Fruit fly (Drosophila melanogaster) whole organism, adult: ENCODE results near the gene CG7567.

Experiments
- CG11617 ChIP-seq: fragments of 200-800 bp; sonication (Bioruptor generic); optimal IDR thresholded peaks from 2 replicates; lab custom pipeline; 2017; ENCODE audit warnings: mild to moderate bottlenecking, missing biosample characterization, missing genetic modification reagents, missing genetic modification characterization
- CG5204 ChIP-seq: fragments of 200-800 bp; sonication (Bioruptor generic); optimal IDR thresholded peaks from 2 replicates; lab custom pipeline; 2016; ENCODE audit warnings: missing biosample characterization, missing genetic modification characterization
- CG7101 ChIP-seq: fragments of 200-800 bp; sonication (Bioruptor generic); optimal IDR thresholded peaks from 2 replicates; lab custom pipeline; 2018; ENCODE audit warnings: missing biosample characterization, mild to moderate bottlenecking, missing genetic modification characterization, moderate library complexity
- kay ChIP-seq: fragments of 200-800 bp; sonication (Bioruptor generic); peaks from one replicate; lab custom pipeline; 2016; ENCODE audit warnings: missing biosample characterization, missing genetic modification characterization, borderline replicate concordance

DNA sequence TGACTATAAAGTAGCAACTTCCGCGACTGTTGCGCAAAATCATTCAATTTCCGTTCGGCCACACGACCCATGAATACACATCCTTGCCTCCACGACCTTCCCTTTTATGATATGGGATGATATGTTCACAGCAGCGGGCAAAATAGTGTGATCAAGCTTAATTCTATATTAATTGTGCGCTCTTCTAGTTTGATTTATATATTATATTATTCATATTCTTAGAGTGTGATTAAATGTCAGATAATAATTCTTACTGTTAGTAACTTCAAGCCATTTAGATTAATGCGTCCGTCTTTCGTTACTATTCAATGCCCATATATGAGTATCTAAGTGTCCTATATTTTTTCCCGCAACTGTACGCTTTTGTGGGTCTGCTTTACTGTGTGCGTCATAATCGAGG lies 6.5 kb downstream of the CG7567 start:
- TF ChIP-seq CG7101 (tag; lab: Kevin White, UChicago) (no peak), CG5204 (GFP tag; lab: Kevin White, UChicago) (no peak), kay (no peak), CG11617 (GFP tag; lab: Kevin White, UChicago) (no peak)
